Fruit fly (Drosophila melanogaster): Measurements from ENCODE around the gene Taf3.

The Taf3 gene

DNA sequence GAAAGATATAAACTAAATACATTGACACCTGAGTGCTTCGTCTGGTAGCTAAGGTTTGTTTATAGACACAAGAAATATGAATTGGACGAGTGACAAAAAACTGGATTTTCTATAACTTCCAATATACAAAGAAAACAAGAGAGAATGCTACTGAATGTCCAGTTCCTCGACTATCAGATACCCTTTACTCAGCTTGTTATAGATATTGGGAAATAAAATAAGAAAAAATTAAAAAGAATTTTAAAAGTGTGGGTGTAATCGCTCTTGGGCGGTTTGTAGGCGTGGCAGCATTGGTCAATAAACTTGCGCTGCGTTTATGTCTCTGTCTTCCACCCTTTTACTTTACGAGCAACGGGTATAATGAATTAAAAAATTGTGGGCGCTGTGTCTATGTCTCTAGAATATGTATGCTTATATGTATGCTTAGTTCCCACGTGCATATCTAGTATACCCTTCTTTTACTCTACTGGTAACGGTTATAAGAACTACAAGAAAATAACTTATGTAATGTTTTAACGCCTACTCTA is 31.8 kb upstream of the Taf3 start (continued):
- TF ChIP-seq tna (GFP tag; IDR thresholded peaks at IDR 0.05; ENCODE audit: partially characterized antibody) (peak; percentile 20; the same call in 1 of the 2 replicates), CG10979 (tag; optimal IDR thresholded peaks at IDR 0.05) (peak; percentile 23), nmo (GFP tag; optimal IDR thresholded peaks at IDR 0.05) (peak; percentile 7), CG17328 (GFP tag; IDR thresholded peaks at IDR 0.05) (peak; percentile 40; the same call in 1 of the 2 replicates), CG7963 (GFP tag; IDR thresholded peaks at IDR 0.05; ENCODE audit: partially characterized antibody) (no peak), CG16813 (GFP tag; IDR thresholded peaks at IDR 0.05; ENCODE audit: partially characterized antibody) (peak; percentile 74), pita (GFP tag; optimal IDR thresholded peaks at IDR 0.05) (no peak), aop (GFP tag; IDR thresholded peaks at IDR 0.05) (no peak), cad (GFP tag; optimal IDR thresholded peaks at IDR 0.05) (no peak), gro (GFP tag; optimal IDR thresholded peaks at IDR 0.05) (no peak), CG7987 (GFP tag; optimal IDR thresholded peaks at IDR 0.05) (no peak), fd96Cb (tag; optimal IDR thresholded peaks at IDR 0.05) (peak; percentile 1), crol (GFP tag; IDR thresholded peaks at IDR 0.05) (no peak), Oli (tag; optimal IDR thresholded peaks at IDR 0.05) (peak; percentile 24), D19A (tag; optimal IDR thresholded peaks at IDR 0.05) (peak; percentile 84), CG4820 (GFP tag; optimal IDR thresholded peaks at IDR 0.05) (peak; percentile 5), chif (GFP tag; optimal IDR thresholded peaks at IDR 0.05) (peak in 1 of 2 experiments; percentile 13), crp (GFP tag; optimal IDR thresholded peaks at IDR 0.05) (no peak), Sry-δ (GFP tag; optimal IDR thresholded peaks at IDR 0.05) (no peak), Mad (GFP tag; optimal IDR thresholded peaks at IDR 0.05) (peak; percentile 5), CG33557 (GFP tag; optimal IDR thresholded peaks at IDR 0.05) (no peak), ash1 (GFP tag; optimal IDR thresholded peaks at IDR 0.05) (no peak), Xrp1 (GFP tag; IDR thresholded peaks at IDR 0.05) (peak; percentile 6; the same call in 1 of the 2 replicates), CG32772 (GFP tag; IDR thresholded peaks at IDR 0.05) (no peak), lmd (GFP tag; IDR thresholded peaks at IDR 0.05) (no peak), CG7839 (tag; optimal IDR thresholded peaks at IDR 0.05) (peak; percentile 21)

DNA sequence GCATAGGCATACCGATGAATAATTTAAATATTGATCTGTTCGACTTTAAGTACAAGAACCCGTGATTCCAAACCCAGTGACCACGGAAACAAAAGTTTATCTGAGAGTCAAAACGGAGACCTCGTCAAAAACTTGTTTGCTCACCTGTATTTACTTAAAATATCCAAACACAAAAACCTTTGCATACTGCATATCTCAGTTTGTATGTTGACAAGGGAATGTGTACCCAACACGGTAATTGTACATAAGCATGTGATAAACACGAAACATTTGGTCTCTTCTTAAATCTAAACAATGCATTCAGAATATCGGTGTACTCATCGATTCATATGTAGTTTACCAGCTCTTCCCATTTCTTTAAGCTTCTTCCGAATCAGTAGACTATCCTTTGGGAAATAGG is 31.1 kb upstream of the Taf3 start:
- peak; percentile 72 for TF ChIP-seq E2f2 (GFP tag; IDR thresholded peaks at IDR 0.05)
- peak; percentile 92 for TF ChIP-seq bab2 (GFP tag; optimal IDR thresholded peaks at IDR 0.05)
- no peak for TF ChIP-seq pzg (GFP tag; optimal IDR thresholded peaks at IDR 0.05)
- no peak for TF ChIP-seq Adf1 (GFP tag; IDR thresholded peaks at IDR 0.05)
- TF ChIP-seq ara (GFP tag; IDR thresholded peaks at IDR 0.05): peak; percentile 91; the same call in 1 of the 2 replicates
- TF ChIP-seq CG16815 (GFP tag; optimal IDR thresholded peaks at IDR 0.05): peak; percentile 54
- no peak for TF ChIP-seq CG13894 (tag; optimal IDR thresholded peaks at IDR 0.05)
- TF ChIP-seq CG11723 (GFP tag; optimal IDR thresholded peaks at IDR 0.05): peak; percentile 94
- peak; percentile 3 for TF ChIP-seq ftz-f1 (GFP tag; optimal IDR thresholded peaks at IDR 0.05)
- peak; percentile 98 for TF ChIP-seq CG7745 (tag; optimal IDR thresholded peaks at IDR 0.05)
- TF ChIP-seq Hmr (GFP tag; optimal IDR thresholded peaks at IDR 0.05): peak; percentile 92
- TF ChIP-seq bbx (GFP tag; IDR thresholded peaks at IDR 0.05; ENCODE audit: partially characterized antibody): no peak
- TF ChIP-seq tin (GFP tag; optimal IDR thresholded peaks at IDR 0.05): peak; percentile 70
- TF ChIP-seq da (GFP tag; optimal IDR thresholded peaks at IDR 0.05): peak; percentile 89
- no peak for TF ChIP-seq Poxn (GFP tag; IDR thresholded peaks at IDR 0.05)
- TF ChIP-seq mld (GFP tag; IDR thresholded peaks at IDR 0.05; ENCODE audit: partially characterized antibody): no peak
- TF ChIP-seq HLH4C (GFP tag; IDR thresholded peaks at IDR 0.05; ENCODE audit: partially characterized antibody): no peak
- TF ChIP-seq Dp (GFP tag; optimal IDR thresholded peaks at IDR 0.05): peak; percentile 7
- TF ChIP-seq kni (GFP tag; optimal IDR thresholded peaks at IDR 0.05): peak; percentile 100
- peak; percentile 96 for TF ChIP-seq HHEX (GFP tag; optimal IDR thresholded peaks at IDR 0.05)
- TF ChIP-seq Abd-B (GFP tag; optimal IDR thresholded peaks at IDR 0.05): no peak
- no peak for TF ChIP-seq Lpt (GFP tag; optimal IDR thresholded peaks at IDR 0.05)
- TF ChIP-seq CG9437 (GFP tag; optimal IDR thresholded peaks at IDR 0.05): peak; percentile 55
- peak; percentile 85 for TF ChIP-seq CG17186 (GFP tag; optimal IDR thresholded peaks at IDR 0.05)
- peak; percentile 66 for TF ChIP-seq CTCF (GFP tag; optimal IDR thresholded peaks at IDR 0.05)
